Worm (Caenorhabditis elegans): Measurements from ENCODE around the gene F23F1.4.

The F23F1.4 gene

DNA sequence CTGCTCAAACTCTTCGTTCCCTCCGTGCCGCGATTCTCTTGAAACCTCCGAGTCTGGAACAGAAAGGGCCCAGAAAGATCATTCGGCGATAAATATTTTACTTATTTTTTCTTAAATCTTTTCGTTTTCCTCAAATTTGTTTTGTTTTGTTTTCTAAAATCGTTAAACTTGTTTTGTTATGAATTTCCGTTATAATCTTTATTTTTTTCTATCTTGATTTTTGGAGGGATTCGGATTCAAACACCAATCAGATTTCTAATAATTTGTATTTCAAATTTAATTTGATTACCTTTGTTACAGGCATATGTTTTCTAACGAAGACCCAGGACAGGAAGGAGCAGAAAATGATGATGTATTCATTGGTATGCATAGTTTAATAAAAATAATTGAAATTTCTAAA lies 19.1 kb upstream of the F23F1.4 start, which contains the start of gene C23H3.5:
TSS of gene C23H3.5 (plus strand) at position 301 of the 400 bp plus-strand sequence.
- TF ChIP-seq sem-4 (tag; optimal IDR thresholded peaks at IDR 0.05) (no peak), nhr-21 (tag; optimal IDR thresholded peaks at IDR 0.05) (no peak), R02D3.7 (tag; optimal IDR thresholded peaks at IDR 0.05) (no peak), mab-5 (tag; optimal IDR thresholded peaks at IDR 0.05) (no peak), egl-27 (tag; optimal IDR thresholded peaks at IDR 0.05) (no peak), gmeb-1 (tag; optimal IDR thresholded peaks at IDR 0.05) (no peak), peb-1 (tag; optimal IDR thresholded peaks at IDR 0.05) (no peak), nhr-129 (tag; optimal IDR thresholded peaks at IDR 0.05) (no peak), elt-3 (tag; optimal IDR thresholded peaks at IDR 0.05) (no peak), lin-39 (tag; optimal IDR thresholded peaks at IDR 0.05) (no peak), nhr-237 (tag; optimal IDR thresholded peaks at IDR 0.05) (no peak), ZK546.5 (tag; optimal IDR thresholded peaks at IDR 0.05) (no peak), unc-55 (GFP tag; optimal IDR thresholded peaks at IDR 0.05) (no peak), nhr-11 (tag; optimal IDR thresholded peaks at IDR 0.05) (no peak), nhr-25 (tag; optimal IDR thresholded peaks at IDR 0.05) (no peak), lin-11 (tag; optimal IDR thresholded peaks at IDR 0.05) (no peak)

DNA sequence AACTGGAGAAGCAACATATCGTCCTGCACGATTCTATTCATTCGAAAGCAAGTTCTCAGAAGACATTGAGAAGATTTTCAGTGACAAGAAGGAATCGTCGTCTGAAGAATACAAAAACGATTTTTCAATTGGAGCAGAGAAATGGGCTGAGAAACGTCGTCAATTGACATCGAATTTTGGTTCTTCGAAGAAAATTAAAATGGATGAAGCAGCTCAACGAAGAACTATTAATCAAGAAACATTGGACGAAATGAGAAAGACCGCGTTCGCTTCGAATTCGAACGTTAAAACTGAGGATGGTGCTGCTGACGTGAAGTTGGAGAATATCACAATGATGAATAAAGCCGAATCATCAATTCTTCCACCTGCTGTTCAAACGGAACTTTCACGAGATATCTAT lies 17.9 kb upstream of the F23F1.4 start, which contains the start of gene rpt-4:
TSS of gene rpt-4 (minus strand) at position 101 of the 400 bp plus-strand sequence.
- no peak for TF ChIP-seq Y55F3AM.14 (GFP tag; optimal IDR thresholded peaks at IDR 0.05)
- no peak for TF ChIP-seq ceh-82 (tag; optimal IDR thresholded peaks at IDR 0.05)
- no peak for TF ChIP-seq elt-1 (tag; optimal IDR thresholded peaks at IDR 0.05)
- no peak for TF ChIP-seq peb-1 (tag; optimal IDR thresholded peaks at IDR 0.05)
- no peak for TF ChIP-seq unc-55 (GFP tag; optimal IDR thresholded peaks at IDR 0.05)
- no peak for TF ChIP-seq lsy-2 (tag; optimal IDR thresholded peaks at IDR 0.05)
- TF ChIP-seq ZK546.5 (tag; optimal IDR thresholded peaks at IDR 0.05) = no peak
- no peak for TF ChIP-seq sem-4 (tag; optimal IDR thresholded peaks at IDR 0.05)
- TF ChIP-seq R02D3.7 (tag; optimal IDR thresholded peaks at IDR 0.05) = no peak
- no peak for TF ChIP-seq snpc-4 (tag; optimal IDR thresholded peaks at IDR 0.05)
- TF ChIP-seq aly-2 (tag; optimal IDR thresholded peaks at IDR 0.05) = no peak
- no peak for TF ChIP-seq skn-1 (tag; optimal IDR thresholded peaks at IDR 0.05)
- no peak for TF ChIP-seq blmp-1 (tag; optimal IDR thresholded peaks at IDR 0.05; ENCODE audit: insufficient read depth)

ce11 chrII:44740-45139 lies 16.5 kb upstream of the F23F1.4 start, which contains the start of gene rpoa-49:
Gene rpoa-49 (plus strand): TSS chrII:45040.
- TF ChIP-seq skn-1 (tag; optimal IDR thresholded peaks at IDR 0.05) (no peak), unc-62 (GFP tag; optimal IDR thresholded peaks at IDR 0.05) (no peak), zag-1 (tag; optimal IDR thresholded peaks at IDR 0.05) (no peak), nhr-10 (tag; optimal IDR thresholded peaks at IDR 0.05) (no peak), snpc-4 (tag; optimal IDR thresholded peaks at IDR 0.05) (no peak), lin-11 (tag; optimal IDR thresholded peaks at IDR 0.05) (no peak), R02D3.7 (tag; optimal IDR thresholded peaks at IDR 0.05) (no peak), elt-1 (tag; optimal IDR thresholded peaks at IDR 0.05) (no peak), ceh-82 (tag; optimal IDR thresholded peaks at IDR 0.05) (no peak), ama-1 (optimal IDR thresholded peaks at IDR 0.05) (no peak), sma-9 (GFP tag; optimal IDR thresholded peaks at IDR 0.05) (no peak), sma-9 (tag; optimal IDR thresholded peaks at IDR 0.05) (no peak), lin-13 (GFP tag; optimal IDR thresholded peaks at IDR 0.05) (no peak), mab-5 (tag; optimal IDR thresholded peaks at IDR 0.05) (no peak), elt-3 (tag; optimal IDR thresholded peaks at IDR 0.05) (no peak), nhr-77 (tag; optimal IDR thresholded peaks at IDR 0.05) (no peak), dmd-4 (tag; optimal IDR thresholded peaks at IDR 0.05) (no peak), alr-1 (tag; optimal IDR thresholded peaks at IDR 0.05) (no peak)

ce11 chrII:43640-44039 lies 15.4 kb upstream of the F23F1.4 start, which contains the start of gene nfyc-1:
Gene nfyc-1 (plus strand): TSS chrII:43907.
- TF ChIP-seq sma-9 (GFP tag; optimal IDR thresholded peaks at IDR 0.05) (peak; percentile 43), sma-9 (tag; optimal IDR thresholded peaks at IDR 0.05) (no peak), nhr-11 (tag; optimal IDR thresholded peaks at IDR 0.05) (no peak), nhr-6 (tag; optimal IDR thresholded peaks at IDR 0.05) (no peak), gmeb-1 (tag; optimal IDR thresholded peaks at IDR 0.05) (peak; percentile 48), unc-39 (tag; optimal IDR thresholded peaks at IDR 0.05) (no peak), crh-2 (tag; optimal IDR thresholded peaks at IDR 0.05) (peak; percentile 77), ztf-11 (tag; optimal IDR thresholded peaks at IDR 0.05) (no peak), snpc-4 (tag; optimal IDR thresholded peaks at IDR 0.05) (no peak), F13H6.1 (tag; optimal IDR thresholded peaks at IDR 0.05) (peak; percentile 23), fos-1 (tag; optimal IDR thresholded peaks at IDR 0.05) (peak; percentile 57), elt-1 (tag; optimal IDR thresholded peaks at IDR 0.05) (no peak), unc-55 (GFP tag; optimal IDR thresholded peaks at IDR 0.05) (peak; percentile 81), nhr-25 (tag; optimal IDR thresholded peaks at IDR 0.05) (peak; percentile 41), sem-4 (tag; optimal IDR thresholded peaks at IDR 0.05) (no peak), mdl-1 (tag; optimal IDR thresholded peaks at IDR 0.05) (no peak), lsy-2 (tag; optimal IDR thresholded peaks at IDR 0.05) (peak in 1 of 2 experiments; percentile 82), nhr-129 (tag; optimal IDR thresholded peaks at IDR 0.05) (peak; percentile 60), blmp-1 (tag; optimal IDR thresholded peaks at IDR 0.05; ENCODE audit: insufficient read depth) (peak; percentile 26), skn-1 (tag; optimal IDR thresholded peaks at IDR 0.05) (peak; percentile 98), C34F6.9 (tag; optimal IDR thresholded peaks at IDR 0.05) (peak; percentile 87), sma-3 (GFP tag; optimal IDR thresholded peaks at IDR 0.05) (peak; percentile 25), ztf-4 (tag; optimal IDR thresholded peaks at IDR 0.05) (peak; percentile 24), lin-13 (GFP tag; optimal IDR thresholded peaks at IDR 0.05) (peak; percentile 68), lin-11 (tag; optimal IDR thresholded peaks at IDR 0.05) (peak; percentile 68), ztf-1 (GFP tag; conservative IDR thresholded peaks at IDR 0.05) (no peak)

All from whole organism, L2 larva.